Fruit fly (Drosophila melanogaster): ENCODE measurements around the gene CG32109.
A peak's percentile ranks its signal among the peaks of the same experiment; 100 is the strongest.

The CG32109 gene

dm6 chr3L:12701335-12701734, 43.8 kb upstream of the CG32109 start (continued):
- TF ChIP-seq CG3838 (GFP tag; optimal IDR thresholded peaks at IDR 0.05) (no peak), PHDP (tag; optimal IDR thresholded peaks at IDR 0.05) (no peak), gcm2 (GFP tag; optimal IDR thresholded peaks at IDR 0.05) (no peak), Hr39 (optimal IDR thresholded peaks at IDR 0.05) (no peak), Hr78 (GFP tag; optimal IDR thresholded peaks at IDR 0.05) (no peak), CG15073 (GFP tag; optimal IDR thresholded peaks at IDR 0.05) (no peak), CG9727 (GFP tag; optimal IDR thresholded peaks at IDR 0.05) (peak; percentile 18), CG11723 (GFP tag; optimal IDR thresholded peaks at IDR 0.05) (no peak), corto (GFP tag; optimal IDR thresholded peaks at IDR 0.05) (no peak), tap (tag; optimal IDR thresholded peaks at IDR 0.05) (no peak), CG9817 (tag; optimal IDR thresholded peaks at IDR 0.05) (no peak), CG12744 (GFP tag; optimal IDR thresholded peaks at IDR 0.05) (no peak), CG12942 (GFP tag; optimal IDR thresholded peaks at IDR 0.05) (no peak), dmrt99B (tag; optimal IDR thresholded peaks at IDR 0.05) (no peak), Meics (GFP tag; optimal IDR thresholded peaks at IDR 0.05) (no peak), TFAM (GFP tag; optimal IDR thresholded peaks at IDR 0.05) (no peak), CG14014 (GFP tag; IDR thresholded peaks at IDR 0.05) (no peak), wor (GFP tag; IDR thresholded peaks at IDR 0.05) (no peak), BEAF-32 (GFP tag; optimal IDR thresholded peaks at IDR 0.05) (no peak), CG9932 (GFP tag; IDR thresholded peaks at IDR 0.05) (no peak), NC2α (GFP tag; optimal IDR thresholded peaks at IDR 0.05) (no peak), CG32772 (GFP tag; IDR thresholded peaks at IDR 0.05) (no peak), Stat92E (GFP tag; optimal IDR thresholded peaks at IDR 0.05) (no peak), CG10654 (GFP tag; optimal IDR thresholded peaks at IDR 0.05) (no peak), CG3847 (GFP tag; IDR thresholded peaks at IDR 0.05) (no peak), CG14050 (GFP tag; IDR thresholded peaks at IDR 0.05) (no peak), oc (tag; optimal IDR thresholded peaks at IDR 0.05) (no peak), gfzf (GFP tag; optimal IDR thresholded peaks at IDR 0.05) (no peak), nmo (GFP tag; optimal IDR thresholded peaks at IDR 0.05) (peak; percentile 27), CG32532 (GFP tag; IDR thresholded peaks at IDR 0.05) (no peak), fd3F (GFP tag; optimal IDR thresholded peaks at IDR 0.05) (no peak), Sry-β (GFP tag; optimal IDR thresholded peaks at IDR 0.05) (no peak), Dek (tag; optimal IDR thresholded peaks at IDR 0.05) (no peak), CG13296 (GFP tag; optimal IDR thresholded peaks at IDR 0.05) (no peak), exex (tag; optimal IDR thresholded peaks at IDR 0.05) (no peak), MTF-1 (GFP tag; optimal IDR thresholded peaks at IDR 0.05; ENCODE audit: borderline replicate concordance) (no peak), Mes4 (GFP tag; optimal IDR thresholded peaks at IDR 0.05) (no peak), Dip3 (GFP tag; optimal IDR thresholded peaks at IDR 0.05) (no peak), hb (GFP tag; IDR thresholded peaks at IDR 0.05; ENCODE audit: partially characterized antibody) (no peak), CG14441 (GFP tag; IDR thresholded peaks at IDR 0.05) (no peak), ab (GFP tag; optimal IDR thresholded peaks at IDR 0.05) (no peak), CG7928 (GFP tag; optimal IDR thresholded peaks at IDR 0.05) (no peak), ind (GFP tag; optimal IDR thresholded peaks at IDR 0.05) (no peak), gsb-n (tag; optimal IDR thresholded peaks at IDR 0.05) (no peak), CG32767 (GFP tag; IDR thresholded peaks at IDR 0.05) (no peak), CG7839 (tag; optimal IDR thresholded peaks at IDR 0.05) (peak; percentile 0), inv (GFP tag; IDR thresholded peaks at IDR 0.05; ENCODE audit: partially characterized antibody) (no peak), Lhr (GFP tag; optimal IDR thresholded peaks at IDR 0.05) (no peak), lmd (GFP tag; IDR thresholded peaks at IDR 0.05) (no peak), unc-4 (GFP tag; IDR thresholded peaks at IDR 0.05; ENCODE audit: partially characterized antibody) (no peak), pita (GFP tag; optimal IDR thresholded peaks at IDR 0.05) (no peak)
